Worm (Caenorhabditis elegans): ENCODE results near the gene cct-1.

Gene cct-1

ce11 chrII:8149930-8150329 lies 35.3 kb upstream of the cct-1 start, which contains the start of gene F10B5.3:
F10B5.3 (minus strand) TSS chrII:8150030.
- TF ChIP-seq nfyb-1 (GFP tag; IDR thresholded peaks at IDR 0.05) (no peak), F49E8.2 (tag; optimal IDR thresholded peaks at IDR 0.05; ENCODE audit: insufficient read depth) (no peak), akir-1 (GFP tag; optimal IDR thresholded peaks at IDR 0.05) (no peak), ztf-26 (tag; optimal IDR thresholded peaks at IDR 0.05) (no peak), hrde-1 (tag; optimal IDR thresholded peaks at IDR 0.05; ENCODE audit: borderline replicate concordance) (no peak), ceh-58 (GFP tag; IDR thresholded peaks at IDR 0.05) (no peak), nhr-27 (tag; optimal IDR thresholded peaks at IDR 0.05) (no peak), F39B2.1 (GFP tag; IDR thresholded peaks at IDR 0.05) (no peak), snpc-1.3 (tag; optimal IDR thresholded peaks at IDR 0.05; ENCODE audit: insufficient read depth) (no peak), nhr-179 (tag; optimal IDR thresholded peaks at IDR 0.05) (no peak), Y53F4B.3 (GFP tag; IDR thresholded peaks at IDR 0.05) (no peak), ZK185.1 (tag; optimal IDR thresholded peaks at IDR 0.05; ENCODE audit: poor library complexity, severe bottlenecking) (no peak), mxl-1 (tag; optimal IDR thresholded peaks at IDR 0.05) (no peak), T26A5.8 (tag; optimal IDR thresholded peaks at IDR 0.05) (no peak), snpc-4 (GFP tag; optimal IDR thresholded peaks at IDR 0.05) (no peak), snpc-4 (tag; optimal IDR thresholded peaks at IDR 0.05) (no peak), repo-1 (tag; optimal IDR thresholded peaks at IDR 0.05) (no peak), F55B11.4 (tag; optimal IDR thresholded peaks at IDR 0.05; ENCODE audit: borderline replicate concordance, insufficient read depth) (no peak), lir-1 (GFP tag; conservative IDR thresholded peaks at IDR 0.05) (no peak)

ce11 chrII:8152711-8153325 lies 32.4 kb upstream of the cct-1 start:
- TF ChIP-seq hrde-1 (tag; optimal IDR thresholded peaks at IDR 0.05; ENCODE audit: borderline replicate concordance) (no peak), nfyb-1 (GFP tag; IDR thresholded peaks at IDR 0.05) (no peak), nfya-2 (GFP tag; IDR thresholded peaks at IDR 0.05) (no peak), tbx-9 (tag; optimal IDR thresholded peaks at IDR 0.05; ENCODE audit: borderline replicate concordance) (no peak), ekl-4 (GFP tag; IDR thresholded peaks at IDR 0.05) (no peak), akir-1 (GFP tag; optimal IDR thresholded peaks at IDR 0.05) (no peak), Y67H2A.10 (GFP tag; conservative IDR thresholded peaks at IDR 0.05) (no peak), ztf-6 (GFP tag; IDR thresholded peaks at IDR 0.05) (no peak)

- TF ChIP-seq mes-4 (tag; optimal IDR thresholded peaks at IDR 0.05) (no peak), attf-6 (GFP tag; IDR thresholded peaks at IDR 0.05) (no peak), madf-6 (GFP tag; IDR thresholded peaks at IDR 0.05) (no peak), bed-2 (GFP tag; IDR thresholded peaks at IDR 0.05) (no peak), Y53F4B.3 (GFP tag; IDR thresholded peaks at IDR 0.05) (no peak), hlh-26 (GFP tag; conservative IDR thresholded peaks at IDR 0.05) (no peak)
Observed at ce11 chrII:8156845-8157373, 28.3 kb upstream of the cct-1 start, which contains the start of the genes tub-1 and tmem-138. tub-1 (minus strand) TSS chrII:8156945. tmem-138 (plus strand) TSS chrII:8157323.

- TF ChIP-seq B0035.1 (tag; optimal IDR thresholded peaks at IDR 0.05) (no peak), F55B11.4 (tag; optimal IDR thresholded peaks at IDR 0.05; ENCODE audit: borderline replicate concordance, insufficient read depth) (no peak), lsl-1 (GFP tag; optimal IDR thresholded peaks at IDR 0.05) (peak; percentile 51), zim-3 (tag; optimal IDR thresholded peaks at IDR 0.05) (no peak), Y53G8AR.9 (GFP tag; conservative IDR thresholded peaks at IDR 0.05) (peak; percentile 51; the same call in 1 of the 2 replicates), F22D6.2 (tag; optimal IDR thresholded peaks at IDR 0.05) (no peak), hlh-12 (tag; optimal IDR thresholded peaks at IDR 0.05) (no peak), nhr-179 (tag; optimal IDR thresholded peaks at IDR 0.05) (no peak), ztf-22 (GFP tag; optimal IDR thresholded peaks at IDR 0.05) (no peak), athp-1 (tag; optimal IDR thresholded peaks at IDR 0.05) (no peak), madf-10 (tag; optimal IDR thresholded peaks at IDR 0.05) (no peak), aptf-2 (GFP tag; conservative IDR thresholded peaks at IDR 0.05) (no peak), aptf-3 (GFP tag; IDR thresholded peaks at IDR 0.05) (no peak), B0261.1 (tag; optimal IDR thresholded peaks at IDR 0.05) (no peak), ztf-25 (GFP tag; IDR thresholded peaks at IDR 0.05) (no peak), lin-54 (GFP tag; optimal IDR thresholded peaks at IDR 0.05) (no peak), atf-7 (tag; optimal IDR thresholded peaks at IDR 0.05) (no peak)
Observed at ce11 chrII:8157991-8158390, 27.3 kb upstream of the cct-1 start, which contains the start of gene pch-2. pch-2 (plus strand) TSS chrII:8158349.

Measured in whole organism, young adult.